Fruit fly (Drosophila melanogaster) Kc167 (cell line): ENCODE results near the gene ranshi.

Source experiments
- Sin3A ChIP-seq: fragments of >200 bp; optimal IDR thresholded peaks from 2 replicates; lab custom pipeline; 2018; ENCODE audit warnings: missing external identifiers
- h ChIP-seq: fragments of >200 bp; optimal IDR thresholded peaks from 3 replicates; lab custom pipeline; 2018; ENCODE audit warnings: missing external identifiers
- insv ChIP-seq: fragments of >200 bp; optimal IDR thresholded peaks from 3 replicates; lab custom pipeline; 2018; ENCODE audit warnings: missing external identifiers
- psq ChIP-seq: fragments of >200 bp; optimal IDR thresholded peaks from 2 replicates; lab custom pipeline; 2017; ENCODE audit warnings: missing external identifiers
- ttk ChIP-seq: sonication (Bioruptor generic); optimal IDR thresholded peaks from 2 replicates; lab custom pipeline; 2017; ENCODE audit warnings: missing external identifiers

DNA sequence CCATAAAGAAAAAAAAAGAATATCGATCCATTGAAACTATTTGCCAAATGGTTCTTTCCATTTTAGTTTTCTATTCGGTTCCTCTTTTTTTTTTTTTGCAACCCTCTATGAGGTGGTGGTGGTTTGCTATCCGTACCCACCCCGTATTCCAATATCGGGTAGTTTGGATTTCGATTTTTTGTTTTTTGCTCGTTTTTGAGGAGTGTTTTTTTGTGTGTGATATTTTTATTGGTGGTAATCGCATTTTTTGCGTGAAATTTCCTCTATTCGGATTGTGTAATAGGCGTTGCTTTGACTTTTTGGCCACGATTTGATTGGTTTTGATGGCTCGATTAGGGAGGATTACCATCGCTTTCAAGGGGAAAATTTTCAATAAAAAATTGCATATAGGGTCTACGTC is 43.0 kb downstream of the ranshi start:
- TF ChIP-seq insv (lab: Kevin White, UChicago) (no peak), Sin3A (lab: Kevin White, UChicago) (no peak), psq (lab: Kevin White, UChicago) (no peak), h (lab: Kevin White, UChicago) (no peak), ttk (lab: Kevin White, UChicago) (no peak)
